Worm (Caenorhabditis elegans) whole organism, L1 larva: ENCODE measurements around the gene B0280.9.
A peak's percentile ranks its signal among the peaks of the same experiment; 100 is the strongest.

Experiments
- C16A3.4 ChIP-seq: fragments of 150-350 bp; optimal IDR thresholded peaks from 2 replicates; lab custom pipeline; 2014; ENCODE audit warnings: missing biosample characterization, missing genetic modification characterization
- C34B4.2 ChIP-seq: sonication (generic microtip); optimal IDR thresholded peaks from 2 replicates; lab custom pipeline; 2017; ENCODE audit warnings: mild to moderate bottlenecking, missing genetic modification characterization, missing compliant biosample characterization
- F16B12.6 ChIP-seq: fragments of 150-350 bp; optimal IDR thresholded peaks from 2 replicates; lab custom pipeline; 2014; ENCODE audit warnings: missing biosample characterization, missing genetic modification characterization
- Y116A8C.19 ChIP-seq: sonication (generic microtip); optimal IDR thresholded peaks from 2 replicates; lab custom pipeline; 2016; ENCODE audit warnings: missing compliant biosample characterization, missing genetic modification characterization, borderline replicate concordance
- aha-1 ChIP-seq: fragments of 150-350 bp; optimal IDR thresholded peaks from 2 replicates; lab custom pipeline; 2014; ENCODE audit warnings: missing biosample characterization, missing genetic modification characterization
- alr-1 ChIP-seq: fragments of 200-800 bp; sonication (Bioruptor generic); optimal IDR thresholded peaks from 2 replicates; lab custom pipeline; 2018; ENCODE audit warnings: borderline replicate concordance, mild to moderate bottlenecking, missing genetic modification characterization, missing compliant biosample characterization
- aly-2 ChIP-seq: fragments of 150-350 bp; optimal IDR thresholded peaks from 2 replicates; lab custom pipeline; 2014; ENCODE audit warnings: missing biosample characterization, missing genetic modification characterization
- ama-1 ChIP-seq: fragments of 150-350 bp; optimal IDR thresholded peaks from 2 replicates; lab custom pipeline; 2014
- blmp-1 ChIP-seq: fragments of 150-350 bp; optimal IDR thresholded peaks from 2 replicates; lab custom pipeline; 2014; ENCODE audit warnings: missing biosample characterization, missing genetic modification characterization
- ceh-63 ChIP-seq: fragments of 200-800 bp; sonication (Bioruptor generic); optimal IDR thresholded peaks from 2 replicates; lab custom pipeline; 2018; ENCODE audit warnings: mild to moderate bottlenecking, missing genetic modification characterization, missing compliant biosample characterization
- ceh-82 ChIP-seq, 3 experiments: fragments of 150-350 bp in 1 of 3; sonication (generic microtip) in 2 of 3; optimal IDR thresholded peaks; 2 replicates each; lab custom pipeline; 2014 to 2017; ENCODE audit warnings: missing biosample characterization in 3 of 3, missing genetic modification characterization in 3 of 3
- ces-1 ChIP-seq: fragments of 150-350 bp; optimal IDR thresholded peaks from 2 replicates; lab custom pipeline; 2014; ENCODE audit warnings: missing biosample characterization, missing genetic modification reagents, missing genetic modification characterization
- dpl-1 ChIP-seq, 3 experiments: fragments of 150-350 bp in 2 of 3; sonication (generic microtip) in 1 of 3; optimal IDR thresholded peaks; 2 replicates each; lab custom pipeline; 2014 to 2017; ENCODE audit warnings: missing biosample characterization in 3 of 3, missing genetic modification characterization in 3 of 3, missing genetic modification reagents in 3 of 3
- efl-1 ChIP-seq, 4 experiments: fragments of 150-350 bp; optimal IDR thresholded peaks in 3 of 4; peaks in 1 of 4; 1 replicate in 1 of 4; 2 replicates in 3 of 4; lab custom pipeline; 2014; ENCODE audit warnings: missing biosample characterization in 2 of 4, missing genetic modification characterization in 2 of 4, missing genetic modification reagents in 2 of 4
- efl-3 ChIP-seq: fragments of 200-800 bp; sonication (Bioruptor generic); optimal IDR thresholded peaks from 2 replicates; lab custom pipeline; 2018; ENCODE audit warnings: mild to moderate bottlenecking, missing genetic modification characterization, missing compliant biosample characterization
- ets-5 ChIP-seq: fragments of 200-800 bp; sonication (Bioruptor generic); IDR thresholded peaks from 2 replicates; pipeline ENCODE4 v1.3.6; 2022; ENCODE audit warnings: missing genetic modification characterization, missing compliant biosample characterization
- fos-1 ChIP-seq: fragments of 150-350 bp; optimal IDR thresholded peaks from 2 replicates; lab custom pipeline; 2014; ENCODE audit warnings: missing biosample characterization, missing genetic modification characterization
- irx-1 ChIP-seq: sonication (generic microtip); optimal IDR thresholded peaks from 2 replicates; lab custom pipeline; 2016; ENCODE audit warnings: missing genetic modification characterization, missing compliant biosample characterization
- lin-13 ChIP-seq: fragments of 150-350 bp; optimal IDR thresholded peaks from 2 replicates; lab custom pipeline; 2014; ENCODE audit warnings: missing biosample characterization, missing genetic modification reagents, missing genetic modification characterization
- lin-14 ChIP-seq: fragments of 200-800 bp; sonication (Bioruptor generic); optimal IDR thresholded peaks from 2 replicates; lab custom pipeline; 2018; ENCODE audit warnings: mild to moderate bottlenecking, missing genetic modification characterization, moderate library complexity, missing compliant biosample characterization
- lin-15B ChIP-seq: fragments of 150-350 bp; sonication (generic microtip); optimal IDR thresholded peaks from 3 replicates; lab custom pipeline; 2014; ENCODE audit warnings: missing biosample characterization, missing genetic modification characterization
- lin-35 ChIP-seq, 2 experiments: fragments of 150-350 bp; optimal IDR thresholded peaks; 2 replicates each; lab custom pipeline; 2014; ENCODE audit warnings: missing biosample characterization in 2 of 2, missing genetic modification characterization in 2 of 2, missing genetic modification reagents in 2 of 2
- lin-39 ChIP-seq: fragments of 150-350 bp; optimal IDR thresholded peaks from 2 replicates; lab custom pipeline; 2014; ENCODE audit warnings: missing biosample characterization, missing genetic modification reagents, missing genetic modification characterization
- lir-3 ChIP-seq: sonication (generic microtip); optimal IDR thresholded peaks from 2 replicates; lab custom pipeline; 2016; ENCODE audit warnings: mild to moderate bottlenecking, missing genetic modification characterization, moderate library complexity, missing compliant biosample characterization; ENCODE audit not compliant: poor library complexity
- lsy-2 ChIP-seq, 2 experiments: fragments of 150-350 bp; optimal IDR thresholded peaks; 2 replicates each; lab custom pipeline; 2014; ENCODE audit warnings: missing biosample characterization in 2 of 2, missing genetic modification characterization in 2 of 2
- mab-9 ChIP-seq: fragments of 200-800 bp; sonication (Bioruptor generic); IDR thresholded peaks from 2 replicates; pipeline ENCODE4 v1.3.6; 2022; ENCODE audit warnings: missing genetic modification reagents, missing genetic modification characterization, missing compliant biosample characterization
- mdl-1 ChIP-seq, 2 experiments: fragments of 150-350 bp; optimal IDR thresholded peaks; 2 replicates each; lab custom pipeline; 2014 to 2017; ENCODE audit warnings: missing biosample characterization in 2 of 2, missing genetic modification characterization in 2 of 2, inconsistent platforms in 1 of 2
- mef-2 ChIP-seq: fragments of 150-350 bp; optimal IDR thresholded peaks from 2 replicates; lab custom pipeline; 2014; ENCODE audit warnings: missing biosample characterization, missing genetic modification characterization
- mep-1 ChIP-seq: fragments of 150-350 bp; optimal IDR thresholded peaks from 2 replicates; lab custom pipeline; 2014; ENCODE audit warnings: missing biosample characterization, missing genetic modification characterization
- nhr-12 ChIP-seq: sonication (generic microtip); optimal IDR thresholded peaks from 2 replicates; lab custom pipeline; 2017; ENCODE audit warnings: missing biosample characterization, missing genetic modification characterization
- nhr-19 ChIP-seq: fragments of 200-800 bp; sonication (Bioruptor generic); conservative IDR thresholded peaks from 2 replicates; pipeline ENCODE4 v1.3.6; 2022; ENCODE audit warnings: missing genetic modification characterization, missing compliant biosample characterization
- nhr-28 ChIP-seq: fragments of 150-350 bp; optimal IDR thresholded peaks from 2 replicates; lab custom pipeline; 2014; ENCODE audit warnings: missing biosample characterization, missing genetic modification characterization
- nhr-47 ChIP-seq: sonication (generic microtip); optimal IDR thresholded peaks from 2 replicates; lab custom pipeline; 2016; ENCODE audit warnings: mild to moderate bottlenecking, missing genetic modification characterization, moderate library complexity, missing compliant biosample characterization
- nhr-71 ChIP-seq: sonication (generic microtip); optimal IDR thresholded peaks from 2 replicates; lab custom pipeline; 2016; ENCODE audit warnings: mild to moderate bottlenecking, missing genetic modification characterization, moderate library complexity, missing compliant biosample characterization
- skn-1 ChIP-seq: fragments of 150-350 bp; optimal IDR thresholded peaks from 2 replicates; lab custom pipeline; 2014; ENCODE audit warnings: missing biosample characterization, missing genetic modification characterization
- sup-37 ChIP-seq: fragments of 200-800 bp; sonication (Bioruptor generic); optimal IDR thresholded peaks from 2 replicates; lab custom pipeline; 2018; ENCODE audit warnings: mild to moderate bottlenecking, missing genetic modification characterization, missing compliant biosample characterization
- swsn-7 ChIP-seq: sonication (generic microtip); optimal IDR thresholded peaks from 2 replicates; lab custom pipeline; 2016; ENCODE audit warnings: missing genetic modification characterization, missing compliant biosample characterization
- tlp-1 ChIP-seq: fragments of 150-350 bp; optimal IDR thresholded peaks from 2 replicates; lab custom pipeline; 2014; ENCODE audit warnings: missing biosample characterization, missing genetic modification characterization
- unc-30 ChIP-seq: sonication (generic microtip); optimal IDR thresholded peaks from 2 replicates; lab custom pipeline; 2017; ENCODE audit warnings: missing biosample characterization, missing genetic modification characterization
- unc-86 ChIP-seq: sonication (generic microtip); optimal IDR thresholded peaks from 2 replicates; lab custom pipeline; 2016; ENCODE audit warnings: missing genetic modification characterization, missing compliant biosample characterization
- zag-1 ChIP-seq: fragments of 150-350 bp; optimal IDR thresholded peaks from 2 replicates; lab custom pipeline; 2014; ENCODE audit warnings: missing biosample characterization, missing genetic modification characterization
- zip-4 ChIP-seq: fragments of 200-800 bp; sonication (Bioruptor generic); optimal IDR thresholded peaks from 2 replicates; lab custom pipeline; 2018; ENCODE audit warnings: mild to moderate bottlenecking, missing genetic modification characterization, moderate library complexity, missing compliant biosample characterization
- ztf-11 ChIP-seq, 2 experiments: sonication (generic microtip); optimal IDR thresholded peaks; 2 replicates each; lab custom pipeline; 2016 to 2017; ENCODE audit warnings: missing genetic modification characterization in 2 of 2, missing biosample characterization in 1 of 2, missing compliant biosample characterization in 1 of 2
- ztf-4 ChIP-seq: fragments of 150-350 bp; optimal IDR thresholded peaks from 2 replicates; lab custom pipeline; 2014; ENCODE audit warnings: missing biosample characterization, missing genetic modification characterization

B0280.9 gene

ce11 chrIII:7122860-7123259 lies at the start of gene B0280.9, which contains the start of gene rpia-1 (continued):
- TF ChIP-seq ama-1 (lab: Kevin White, UChicago) (no peak), lin-39 (tag; lab: Kevin White, UChicago) (no peak), Y116A8C.19 (tag; lab: Kevin White, UChicago) (no peak), mab-9 (GFP tag; lab: Robert Waterston, UW) (no peak), tlp-1 (no peak), lin-13 (GFP tag; lab: Kevin White, UChicago) (no peak), C16A3.4 (tag; lab: Kevin White, UChicago) (peak; percentile 21), zag-1 (tag; lab: Kevin White, UChicago) (no peak), ces-1 (GFP tag; lab: Kevin White, UChicago) (no peak), irx-1 (tag; lab: Kevin White, UChicago) (no peak), efl-3 (GFP tag; lab: Kevin White, UChicago) (no peak), unc-86 (tag; lab: Kevin White, UChicago) (no peak), ceh-82 (tag; optimal IDR thresholded peaks at IDR 0.05; lab: Kevin White, UChicago) (peak in 1 of 3 experiments; percentile 27), sup-37 (GFP tag; lab: Kevin White, UChicago) (no peak), nhr-28 (tag; lab: Kevin White, UChicago) (no peak), nhr-71 (tag; lab: Kevin White, UChicago) (peak; percentile 22), skn-1 (no peak), ztf-11 (tag; optimal IDR thresholded peaks at IDR 0.05; lab: Kevin White, UChicago) (no peak), aly-2 (tag; lab: Kevin White, UChicago) (no peak)

ce11 chrIII:7170090-7170489 lies 47.4 kb upstream of the B0280.9 start:
- no peak for TF ChIP-seq ets-5 (GFP tag; lab: Robert Waterston, UW)
- no peak for TF ChIP-seq lin-14
- no peak for TF ChIP-seq unc-30 (tag; lab: Kevin White, UChicago)
- no peak for TF ChIP-seq zag-1 (tag; lab: Kevin White, UChicago)
- TF ChIP-seq dpl-1 (GFP tag; optimal IDR thresholded peaks at IDR 0.05; lab: Kevin White, UChicago): no peak

ce11 chrIII:7167568-7167937 lies 44.9 kb upstream of the B0280.9 start, which contains the start of gene acs-4:
acs-4 (plus strand) TSS chrIII:7167838.
- peak; percentile 12 for TF ChIP-seq blmp-1 (tag; lab: Kevin White, UChicago)
- no peak for TF ChIP-seq swsn-7 (tag; lab: Kevin White, UChicago)

ce11 chrIII:7166664-7167567 lies 44.2 kb upstream of the B0280.9 start:
- no peak for TF ChIP-seq mab-9 (GFP tag; lab: Robert Waterston, UW)
- no peak for TF ChIP-seq mef-2 (tag; lab: Kevin White, UChicago)
- no peak for TF ChIP-seq ztf-11 (tag; optimal IDR thresholded peaks at IDR 0.05; lab: Kevin White, UChicago)
- TF ChIP-seq ces-1 (GFP tag; lab: Kevin White, UChicago): no peak
- TF ChIP-seq F16B12.6 (tag; lab: Kevin White, UChicago): peak; percentile 23
- TF ChIP-seq mdl-1 (tag; optimal IDR thresholded peaks at IDR 0.05; lab: Kevin White, UChicago): peak in 1 of 2 experiments; percentile 40
- peak; percentile 61 for TF ChIP-seq efl-1 (optimal IDR thresholded peaks at IDR 0.05; lab: Kevin White, UChicago)
- TF ChIP-seq efl-1 (GFP tag; optimal IDR thresholded peaks at IDR 0.05 in 1 of 2; lab: Kevin White, UChicago): peak in 1 of 2 experiments; percentile 38
- no peak for TF ChIP-seq lin-15B (tag; lab: Kevin White, UChicago)
- no peak for TF ChIP-seq ceh-63 (GFP tag; lab: Kevin White, UChicago)
- no peak for TF ChIP-seq ztf-4 (tag; lab: Kevin White, UChicago)
- peak; percentile 12 to 63 for TF ChIP-seq lsy-2 (tag; optimal IDR thresholded peaks at IDR 0.05; lab: Kevin White, UChicago)
- no peak for TF ChIP-seq aha-1 (tag; lab: Kevin White, UChicago)
- no peak for TF ChIP-seq sup-37 (GFP tag; lab: Kevin White, UChicago)
- TF ChIP-seq nhr-19 (GFP tag; lab: Robert Waterston, UW): no peak
- TF ChIP-seq lir-3: no peak
- TF ChIP-seq nhr-12 (tag; lab: Kevin White, UChicago): no peak
- TF ChIP-seq lin-13 (GFP tag; lab: Kevin White, UChicago): no peak
- no peak for TF ChIP-seq C16A3.4 (tag; lab: Kevin White, UChicago)
- TF ChIP-seq fos-1 (tag; lab: Kevin White, UChicago): no peak
- TF ChIP-seq lin-39 (tag; lab: Kevin White, UChicago): no peak
- no peak for TF ChIP-seq zip-4 (GFP tag; lab: Kevin White, UChicago)
- no peak for TF ChIP-seq alr-1 (tag; lab: Kevin White, UChicago)
- peak; percentile 44 for TF ChIP-seq nhr-47 (tag; lab: Kevin White, UChicago)
- peak; percentile 14 for TF ChIP-seq unc-86 (tag; lab: Kevin White, UChicago)
- TF ChIP-seq aly-2 (tag; lab: Kevin White, UChicago): no peak
- peak; percentile 10 to 61 for TF ChIP-seq lin-35 (GFP tag; optimal IDR thresholded peaks at IDR 0.05; lab: Kevin White, UChicago)
- TF ChIP-seq mep-1 (tag; lab: Kevin White, UChicago): peak; percentile 82
- TF ChIP-seq C34B4.2 (tag; lab: Kevin White, UChicago): no peak
